Worm (Caenorhabditis elegans) whole organism, L1 larva: ENCODE measurements around the gene pag-3.
A peak's percentile ranks its signal among the peaks of the same experiment; 100 is the strongest.

Experiments
- F16B12.6 ChIP-seq: fragments of 150-350 bp; optimal IDR thresholded peaks from 2 replicates; lab custom pipeline; 2014; ENCODE audit warnings: missing biosample characterization, missing genetic modification characterization
- alr-1 ChIP-seq: fragments of 200-800 bp; sonication (Bioruptor generic); optimal IDR thresholded peaks from 2 replicates; lab custom pipeline; 2018; ENCODE audit warnings: borderline replicate concordance, mild to moderate bottlenecking, missing genetic modification characterization, missing compliant biosample characterization
- aly-2 ChIP-seq: fragments of 150-350 bp; optimal IDR thresholded peaks from 2 replicates; lab custom pipeline; 2014; ENCODE audit warnings: missing biosample characterization, missing genetic modification characterization
- blmp-1 ChIP-seq: fragments of 150-350 bp; optimal IDR thresholded peaks from 2 replicates; lab custom pipeline; 2014; ENCODE audit warnings: missing biosample characterization, missing genetic modification characterization
- dpl-1 ChIP-seq, 3 experiments: fragments of 150-350 bp in 2 of 3; sonication (generic microtip) in 1 of 3; optimal IDR thresholded peaks; 2 replicates each; lab custom pipeline; 2014 to 2017; ENCODE audit warnings: missing biosample characterization in 3 of 3, missing genetic modification characterization in 3 of 3, missing genetic modification reagents in 3 of 3
- efl-1 ChIP-seq, 4 experiments: fragments of 150-350 bp; optimal IDR thresholded peaks in 3 of 4; peaks in 1 of 4; 1 replicate in 1 of 4; 2 replicates in 3 of 4; lab custom pipeline; 2014; ENCODE audit warnings: missing biosample characterization in 2 of 4, missing genetic modification characterization in 2 of 4, missing genetic modification reagents in 2 of 4
- efl-3 ChIP-seq: fragments of 200-800 bp; sonication (Bioruptor generic); optimal IDR thresholded peaks from 2 replicates; lab custom pipeline; 2018; ENCODE audit warnings: mild to moderate bottlenecking, missing genetic modification characterization, missing compliant biosample characterization
- egl-13 ChIP-seq: sonication (generic microtip); optimal IDR thresholded peaks from 2 replicates; lab custom pipeline; 2016; ENCODE audit warnings: missing genotype, missing genetic modification reagents, missing genetic modification characterization, missing compliant biosample characterization
- elt-3 ChIP-seq, 6 experiments: fragments of 150-350 bp in 1 of 6; sonication (generic microtip); optimal IDR thresholded peaks; 2 replicates each; lab custom pipeline; 2017 to 2018; ENCODE audit warnings: missing biosample characterization in 6 of 6, missing genetic modification characterization in 6 of 6, inconsistent platforms in 1 of 6
- fkh-10 ChIP-seq: sonication (generic microtip); optimal IDR thresholded peaks from 2 replicates; lab custom pipeline; 2017; ENCODE audit warnings: missing biosample characterization, missing genetic modification reagents, missing genetic modification characterization
- fos-1 ChIP-seq: fragments of 150-350 bp; optimal IDR thresholded peaks from 2 replicates; lab custom pipeline; 2014; ENCODE audit warnings: missing biosample characterization, missing genetic modification characterization
- isw-1 ChIP-seq: fragments of 200-800 bp; sonication (Bioruptor generic); IDR thresholded peaks from 2 replicates; pipeline ENCODE4 v1.3.6; 2022; ENCODE audit warnings: missing genetic modification characterization, missing compliant biosample characterization
- jun-1 ChIP-seq: fragments of 150-350 bp; optimal IDR thresholded peaks from 2 replicates; lab custom pipeline; 2014; ENCODE audit warnings: missing biosample characterization, missing genetic modification reagents, missing genetic modification characterization
- lin-13 ChIP-seq: fragments of 150-350 bp; optimal IDR thresholded peaks from 2 replicates; lab custom pipeline; 2014; ENCODE audit warnings: missing biosample characterization, missing genetic modification reagents, missing genetic modification characterization
- lin-14 ChIP-seq: fragments of 200-800 bp; sonication (Bioruptor generic); optimal IDR thresholded peaks from 2 replicates; lab custom pipeline; 2018; ENCODE audit warnings: mild to moderate bottlenecking, missing genetic modification characterization, moderate library complexity, missing compliant biosample characterization
- lin-15B ChIP-seq: fragments of 150-350 bp; sonication (generic microtip); optimal IDR thresholded peaks from 3 replicates; lab custom pipeline; 2014; ENCODE audit warnings: missing biosample characterization, missing genetic modification characterization
- mef-2 ChIP-seq: fragments of 150-350 bp; optimal IDR thresholded peaks from 2 replicates; lab custom pipeline; 2014; ENCODE audit warnings: missing biosample characterization, missing genetic modification characterization
- nhr-19 ChIP-seq: fragments of 200-800 bp; sonication (Bioruptor generic); conservative IDR thresholded peaks from 2 replicates; pipeline ENCODE4 v1.3.6; 2022; ENCODE audit warnings: missing genetic modification characterization, missing compliant biosample characterization
- nhr-85 ChIP-seq: sonication (generic microtip); peaks from one replicate; lab custom pipeline; 2016; ENCODE audit warnings: missing genetic modification characterization, inconsistent platforms, missing compliant biosample characterization
- pqm-1 ChIP-seq: sonication (generic microtip); optimal IDR thresholded peaks from 3 replicates; lab custom pipeline; 2017; ENCODE audit warnings: missing biosample characterization, missing genetic modification characterization
- skn-1 ChIP-seq: fragments of 150-350 bp; optimal IDR thresholded peaks from 2 replicates; lab custom pipeline; 2014; ENCODE audit warnings: missing biosample characterization, missing genetic modification characterization
- sox-4 ChIP-seq: sonication (generic microtip); optimal IDR thresholded peaks from 2 replicates; lab custom pipeline; 2016; ENCODE audit warnings: missing genetic modification characterization, missing compliant biosample characterization
- sup-37 ChIP-seq: fragments of 200-800 bp; sonication (Bioruptor generic); optimal IDR thresholded peaks from 2 replicates; lab custom pipeline; 2018; ENCODE audit warnings: mild to moderate bottlenecking, missing genetic modification characterization, missing compliant biosample characterization
- swsn-7 ChIP-seq: sonication (generic microtip); optimal IDR thresholded peaks from 2 replicates; lab custom pipeline; 2016; ENCODE audit warnings: missing genetic modification characterization, missing compliant biosample characterization
- unc-130 ChIP-seq: fragments of 150-350 bp; optimal IDR thresholded peaks from 2 replicates; lab custom pipeline; 2017; ENCODE audit warnings: missing biosample characterization, missing genetic modification characterization, inconsistent platforms
- xbp-1 ChIP-seq: sonication (generic microtip); optimal IDR thresholded peaks from 2 replicates; lab custom pipeline; 2016; ENCODE audit warnings: missing genetic modification characterization, missing compliant biosample characterization
- zip-4 ChIP-seq: fragments of 200-800 bp; sonication (Bioruptor generic); optimal IDR thresholded peaks from 2 replicates; lab custom pipeline; 2018; ENCODE audit warnings: mild to moderate bottlenecking, missing genetic modification characterization, moderate library complexity, missing compliant biosample characterization
- ztf-11 ChIP-seq, 2 experiments: sonication (generic microtip); optimal IDR thresholded peaks; 2 replicates each; lab custom pipeline; 2016 to 2017; ENCODE audit warnings: missing genetic modification characterization in 2 of 2, missing biosample characterization in 1 of 2, missing compliant biosample characterization in 1 of 2
- ztf-4 ChIP-seq: fragments of 150-350 bp; optimal IDR thresholded peaks from 2 replicates; lab custom pipeline; 2014; ENCODE audit warnings: missing biosample characterization, missing genetic modification characterization

The pag-3 gene

DNA sequence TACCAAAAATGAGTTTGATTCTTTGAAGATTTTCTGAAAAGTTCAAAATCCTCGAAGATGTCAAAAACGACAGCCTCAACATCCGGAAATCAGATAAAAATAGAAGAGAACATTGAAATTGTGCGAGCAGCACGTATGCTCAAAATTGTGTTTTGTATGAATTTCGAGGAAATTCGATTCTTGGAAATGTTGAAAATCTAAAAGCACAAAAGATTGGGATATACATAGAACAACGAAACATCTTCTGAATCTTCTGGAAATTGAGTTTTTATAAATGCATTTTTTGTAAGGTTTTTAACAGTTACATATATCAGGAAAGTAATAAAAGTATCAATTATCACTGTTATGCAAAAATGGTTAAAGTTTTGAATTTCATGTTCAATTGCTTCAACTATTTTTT lies 43.8 kb downstream of the pag-3 start:
- no peak for TF ChIP-seq lin-13
- peak; percentile 50 for TF ChIP-seq fkh-10 (GFP tag; lab: Kevin White, UChicago)
- TF ChIP-seq, all 84 proteins: peak for 1

ce11 chrX:14907257-14907801 lies 47.1 kb downstream of the pag-3 start:
- TF ChIP-seq egl-13 (tag; lab: Kevin White, UChicago) (no peak), fos-1 (tag; lab: Kevin White, UChicago) (no peak), elt-3 (tag; optimal IDR thresholded peaks at IDR 0.05; lab: Kevin White, UChicago) (peak in 2 of 6 experiments; percentile 29 to 61), blmp-1 (tag; lab: Kevin White, UChicago) (peak; percentile 53)

DNA sequence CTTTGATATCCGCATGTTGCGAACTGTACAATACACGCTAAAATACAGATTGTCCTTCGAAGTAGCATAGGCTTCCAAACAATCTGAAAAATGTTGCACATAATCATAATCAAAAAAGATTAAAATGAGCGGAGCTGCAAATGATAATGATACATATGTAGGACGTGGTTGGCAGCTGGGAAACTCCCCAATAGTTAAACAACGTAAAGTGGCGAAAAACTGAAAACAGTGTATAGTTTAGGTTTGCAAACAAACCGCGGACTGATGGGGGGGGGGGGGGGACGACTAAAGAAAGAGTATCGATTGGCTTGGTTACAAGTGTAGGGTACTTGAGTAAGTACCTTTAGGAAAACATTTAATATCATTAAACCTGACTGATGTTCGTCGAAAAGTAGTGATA lies 49.3 kb downstream of the pag-3 start, which contains the start of gene hex-5:
TSS of gene hex-5 (minus strand) at position 101 of the 400 bp plus-strand sequence.
- TF ChIP-seq zip-4 = no peak
- TF ChIP-seq unc-130 (tag; lab: Kevin White, UChicago) = no peak
- no peak for TF ChIP-seq jun-1 (tag; lab: Kevin White, UChicago)
- TF ChIP-seq ztf-4 (tag; lab: Kevin White, UChicago) = no peak
- TF ChIP-seq xbp-1 (tag; lab: Kevin White, UChicago) = no peak
- TF ChIP-seq lin-15B (tag; lab: Kevin White, UChicago) = no peak
- no peak for TF ChIP-seq skn-1 (tag; lab: Kevin White, UChicago)
- no peak for TF ChIP-seq alr-1 (tag; lab: Kevin White, UChicago)
- TF ChIP-seq pqm-1 (tag; lab: Kevin White, UChicago) = no peak
- TF ChIP-seq sup-37 (GFP tag; lab: Kevin White, UChicago) = no peak
- no peak for TF ChIP-seq aly-2 (tag; lab: Kevin White, UChicago)
- TF ChIP-seq sox-4 (tag; lab: Kevin White, UChicago) = no peak
- TF ChIP-seq F16B12.6 = no peak
- no peak for TF ChIP-seq swsn-7 (tag; lab: Kevin White, UChicago)

DNA sequence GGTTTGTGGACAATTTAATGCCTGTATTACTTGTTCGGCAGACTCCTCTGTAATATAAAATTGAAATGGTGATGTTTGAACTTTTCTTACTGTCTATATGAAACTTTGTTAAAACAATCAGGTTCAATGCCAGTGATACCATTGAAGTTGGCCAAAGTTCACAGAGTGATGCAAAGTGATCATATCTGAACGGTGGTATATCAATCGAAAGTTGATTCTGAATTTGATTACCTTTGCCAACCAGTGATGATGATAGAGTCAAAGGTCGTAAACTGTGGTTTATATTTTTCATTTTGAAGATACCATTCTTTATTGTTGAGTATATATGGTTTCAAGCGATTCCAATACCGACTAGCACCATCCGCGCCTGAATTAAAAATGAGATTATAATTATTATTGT lies 51.0 kb downstream of the pag-3 start:
- TF ChIP-seq nhr-85 (tag; lab: Kevin White, UChicago) (no peak), nhr-19 (GFP tag; lab: Robert Waterston, UW) (no peak), dpl-1 (GFP tag; optimal IDR thresholded peaks at IDR 0.05; lab: Kevin White, UChicago) (no peak), blmp-1 (tag; lab: Kevin White, UChicago) (peak; percentile 32), lin-14 (GFP tag; lab: Kevin White, UChicago) (no peak), ztf-11 (tag; optimal IDR thresholded peaks at IDR 0.05; lab: Kevin White, UChicago) (no peak), skn-1 (tag; lab: Kevin White, UChicago) (no peak), elt-3 (tag; optimal IDR thresholded peaks at IDR 0.05; lab: Kevin White, UChicago) (peak in 4 of 6 experiments; percentile 7 to 49 (median 24)), efl-1 (optimal IDR thresholded peaks at IDR 0.05; lab: Kevin White, UChicago) (no peak), efl-1 (GFP tag; optimal IDR thresholded peaks at IDR 0.05 in 1 of 2; lab: Kevin White, UChicago) (no peak), aly-2 (tag; lab: Kevin White, UChicago) (no peak), isw-1 (GFP tag; lab: Robert Waterston, UW) (no peak), efl-3 (no peak), mef-2 (tag; lab: Kevin White, UChicago) (no peak)
